Worm (Caenorhabditis elegans) whole organism, young adult: ENCODE results near the gene VZK822L.2.

Source experiments
- F10E7.11 ChIP-seq: sonication (generic microtip); optimal IDR thresholded peaks from 2 replicates; lab custom pipeline; 2017; ENCODE audit warnings: mild to moderate bottlenecking, missing genetic modification characterization, moderate library complexity, missing compliant biosample characterization
- F22D6.2 ChIP-seq: sonication (generic microtip); optimal IDR thresholded peaks from 2 replicates; lab custom pipeline; 2016; ENCODE audit warnings: mild to moderate bottlenecking, missing genetic modification characterization, missing compliant biosample characterization
- F39B2.1 ChIP-seq: fragments of 200-800 bp; sonication (Bioruptor generic); IDR thresholded peaks from 2 replicates; pipeline ENCODE4 v1.3.6; 2022; ENCODE audit warnings: missing genetic modification reagents, missing genetic modification characterization, missing compliant biosample characterization
- K11D2.4 ChIP-seq: fragments of 200-800 bp; sonication (Bioruptor generic); IDR thresholded peaks from 2 replicates; pipeline ENCODE4 v1.3.6; 2022; ENCODE audit warnings: missing genetic modification reagents, missing genetic modification characterization, missing compliant biosample characterization
- K12H6.12 ChIP-seq: fragments of 200-800 bp; sonication (Bioruptor generic); optimal IDR thresholded peaks from 2 replicates; lab custom pipeline; 2018; ENCODE audit warnings: mild to moderate bottlenecking, missing genetic modification characterization, missing compliant biosample characterization
- T26A5.8 ChIP-seq: sonication (generic microtip); optimal IDR thresholded peaks from 2 replicates; lab custom pipeline; 2016; ENCODE audit warnings: missing genetic modification characterization, missing compliant biosample characterization
- Y56A3A.18 ChIP-seq: fragments of 200-800 bp; sonication (Bioruptor generic); IDR thresholded peaks from 2 replicates; pipeline ENCODE4 v1.3.6; 2022; ENCODE audit warnings: missing genetic modification reagents, missing genetic modification characterization, missing compliant biosample characterization
- Y67H2A.10 ChIP-seq: fragments of 200-800 bp; sonication (Bioruptor generic); conservative IDR thresholded peaks from 2 replicates; pipeline ENCODE4 v1.3.6; 2022; ENCODE audit warnings: missing genetic modification reagents, missing genetic modification characterization, missing compliant biosample characterization
- Y79H2A.3 ChIP-seq: fragments of 200-800 bp; sonication (Bioruptor generic); conservative IDR thresholded peaks from 2 replicates; pipeline ENCODE4 v1.3.6; 2022; ENCODE audit warnings: missing genetic modification reagents, missing genetic modification characterization, missing compliant biosample characterization
- Y95B8A.8 ChIP-seq: fragments of 200-800 bp; sonication (Bioruptor generic); IDR thresholded peaks from 2 replicates; pipeline ENCODE4 v1.3.6; 2022; ENCODE audit warnings: missing genetic modification reagents, missing genetic modification characterization, missing compliant biosample characterization
- akir-1 ChIP-seq: fragments of 200-800 bp; sonication (Bioruptor generic); optimal IDR thresholded peaks from 2 replicates; lab custom pipeline; 2018; ENCODE audit warnings: mild to moderate bottlenecking, missing genetic modification characterization, moderate library complexity, missing compliant biosample characterization
- aptf-3 ChIP-seq: fragments of 200-800 bp; sonication (Bioruptor generic); IDR thresholded peaks from 2 replicates; pipeline ENCODE4 v1.3.6; 2022; ENCODE audit warnings: missing genetic modification characterization, missing compliant biosample characterization
- atf-7 ChIP-seq: sonication (generic microtip); optimal IDR thresholded peaks from 2 replicates; lab custom pipeline; 2017; ENCODE audit warnings: mild to moderate bottlenecking, missing genetic modification characterization, missing compliant biosample characterization
- attf-6 ChIP-seq: fragments of 200-800 bp; sonication (Bioruptor generic); IDR thresholded peaks from 2 replicates; pipeline ENCODE4 v1.3.6; 2022; ENCODE audit warnings: missing genetic modification reagents, missing genetic modification characterization, missing compliant biosample characterization
- bed-1 ChIP-seq: fragments of 200-800 bp; sonication (Bioruptor generic); IDR thresholded peaks from 2 replicates; pipeline ENCODE4 v1.3.6; 2022; ENCODE audit warnings: missing genetic modification reagents, missing genetic modification characterization, missing compliant biosample characterization
- cebp-2 ChIP-seq: fragments of 200-800 bp; sonication (Bioruptor generic); IDR thresholded peaks from 2 replicates; pipeline ENCODE4 v1.3.6; 2022; ENCODE audit warnings: missing genetic modification characterization, missing compliant biosample characterization
- ceh-100 ChIP-seq: fragments of 200-800 bp; sonication (Bioruptor generic); IDR thresholded peaks from 2 replicates; pipeline ENCODE4 v1.3.6; 2022; ENCODE audit warnings: missing genetic modification reagents, missing genetic modification characterization, missing compliant biosample characterization
- ceh-40 ChIP-seq: fragments of 200-800 bp; sonication (Bioruptor generic); IDR thresholded peaks from 2 replicates; pipeline ENCODE4 v1.3.6; 2022; ENCODE audit warnings: missing genetic modification characterization, missing compliant biosample characterization
- ceh-79 ChIP-seq: sonication (generic microtip); optimal IDR thresholded peaks from 2 replicates; lab custom pipeline; 2017; ENCODE audit warnings: mild to moderate bottlenecking, missing genetic modification characterization, missing compliant biosample characterization
- chd-7 ChIP-seq: sonication (generic microtip); optimal IDR thresholded peaks from 2 replicates; lab custom pipeline; 2016; ENCODE audit warnings: mild to moderate bottlenecking, missing genetic modification characterization, moderate library complexity, missing compliant biosample characterization
- die-1 ChIP-seq: sonication (generic microtip); optimal IDR thresholded peaks from 2 replicates; lab custom pipeline; 2016; ENCODE audit warnings: missing genotype, mild to moderate bottlenecking, missing genetic modification characterization, missing compliant biosample characterization
- dox-1 ChIP-seq: fragments of 200-800 bp; sonication (Bioruptor generic); IDR thresholded peaks from 2 replicates; pipeline ENCODE4 v1.3.6; 2022; ENCODE audit warnings: missing genetic modification reagents, missing genetic modification characterization, missing compliant biosample characterization
- egl-18 ChIP-seq: fragments of 200-800 bp; sonication (Bioruptor generic); IDR thresholded peaks from 2 replicates; pipeline ENCODE4 v1.3.6; 2022; ENCODE audit warnings: missing genetic modification reagents, missing genetic modification characterization, missing compliant biosample characterization
- fkh-3 ChIP-seq: sonication (generic microtip); optimal IDR thresholded peaks from 2 replicates; lab custom pipeline; 2016; ENCODE audit warnings: mild to moderate bottlenecking, missing genetic modification characterization, missing compliant biosample characterization
- him-1 ChIP-seq: sonication (generic microtip); optimal IDR thresholded peaks from 2 replicates; lab custom pipeline; 2016; ENCODE audit warnings: missing genotype, missing genetic modification reagents, missing genetic modification characterization, missing compliant biosample characterization
- hlh-26 ChIP-seq: fragments of 200-800 bp; sonication (Bioruptor generic); conservative IDR thresholded peaks from 2 replicates; pipeline ENCODE4 v1.3.6; 2022; ENCODE audit warnings: missing genetic modification reagents, missing genetic modification characterization, missing compliant biosample characterization
- hmg-1.2 ChIP-seq: fragments of 200-800 bp; sonication (Bioruptor generic); IDR thresholded peaks from 2 replicates; pipeline ENCODE4 v1.3.6; 2022; ENCODE audit warnings: missing genetic modification reagents, missing genetic modification characterization, missing compliant biosample characterization
- hrde-1 ChIP-seq: sonication (generic microtip); optimal IDR thresholded peaks from 2 replicates; lab custom pipeline; 2016; ENCODE audit warnings: missing genetic modification characterization, mild to moderate bottlenecking, missing compliant biosample characterization, moderate library complexity, missing genotype, missing genetic modification reagents, borderline replicate concordance
- let-526 ChIP-seq: fragments of 200-800 bp; sonication (Bioruptor generic); IDR thresholded peaks from 2 replicates; pipeline ENCODE4 v1.3.6; 2022; ENCODE audit warnings: missing genetic modification reagents, missing genetic modification characterization, missing compliant biosample characterization
- madf-10 ChIP-seq: sonication (generic microtip); optimal IDR thresholded peaks from 2 replicates; lab custom pipeline; 2016; ENCODE audit warnings: mild to moderate bottlenecking, missing genetic modification characterization, missing compliant biosample characterization
- madf-3 ChIP-seq: fragments of 200-800 bp; sonication (Bioruptor generic); IDR thresholded peaks from 2 replicates; pipeline ENCODE4 v1.3.6; 2022; ENCODE audit warnings: missing genetic modification reagents, missing genetic modification characterization, missing compliant biosample characterization
- mel-28 ChIP-seq: sonication (generic microtip); optimal IDR thresholded peaks from 2 replicates; lab custom pipeline; 2016; ENCODE audit warnings: borderline replicate concordance, mild to moderate bottlenecking, missing genetic modification characterization, missing compliant biosample characterization
- mes-4 ChIP-seq: sonication (generic microtip); optimal IDR thresholded peaks from 2 replicates; lab custom pipeline; 2016; ENCODE audit warnings: missing genotype, missing genetic modification characterization, missing compliant biosample characterization
- nfya-1 ChIP-seq: sonication (generic microtip); optimal IDR thresholded peaks from 2 replicates; lab custom pipeline; 2017; ENCODE audit warnings: antibody characterized with exemption, missing compliant biosample characterization, missing genetic modification characterization, borderline replicate concordance; ENCODE audit not compliant: insufficient read depth
- nhr-27 ChIP-seq: fragments of 200-800 bp; sonication (Bioruptor generic); optimal IDR thresholded peaks from 2 replicates; lab custom pipeline; 2018; ENCODE audit warnings: mild to moderate bottlenecking, missing genetic modification characterization, moderate library complexity, missing compliant biosample characterization
- nhr-80 ChIP-seq: sonication (generic microtip); optimal IDR thresholded peaks from 2 replicates; lab custom pipeline; 2016; ENCODE audit warnings: missing genetic modification characterization, missing compliant biosample characterization
- pbrm-1 ChIP-seq: fragments of 200-800 bp; sonication (Bioruptor generic); IDR thresholded peaks from 2 replicates; pipeline ENCODE4 v1.3.6; 2022; ENCODE audit warnings: missing genetic modification reagents, missing genetic modification characterization, missing compliant biosample characterization
- pha-4 ChIP-seq: fragments of 150-350 bp; sonication (generic microtip); optimal IDR thresholded peaks from 2 replicates; lab custom pipeline; 2014; ENCODE audit warnings: missing biosample characterization, missing genetic modification reagents, missing genetic modification characterization
- rcor-1 ChIP-seq: fragments of 200-800 bp; sonication (Bioruptor generic); IDR thresholded peaks from 2 replicates; pipeline ENCODE4 v1.3.6; 2022; ENCODE audit warnings: missing genetic modification reagents, missing genetic modification characterization, missing compliant biosample characterization
- rec-8 ChIP-seq, 2 experiments: sonication (generic microtip); optimal IDR thresholded peaks; 2 replicates each; lab custom pipeline; 2016; ENCODE audit warnings: mild to moderate bottlenecking in 2 of 2, missing genetic modification characterization in 2 of 2, missing genetic modification reagents in 2 of 2, missing genotype in 2 of 2, missing biosample characterization in 1 of 2, missing compliant biosample characterization in 1 of 2, moderate library complexity in 1 of 2
- snpc-4 ChIP-seq, 5 experiments: fragments of 150-350 bp in 1 of 5; sonication (generic microtip) in 4 of 5; optimal IDR thresholded peaks; 2 replicates each; lab custom pipeline; 2014 to 2018; ENCODE audit warnings: missing genetic modification characterization in 5 of 5, missing biosample characterization in 3 of 5, antibody characterized with exemption in 2 of 5, mild to moderate bottlenecking in 2 of 5, missing compliant biosample characterization in 2 of 5, missing genotype in 2 of 5, moderate library complexity in 2 of 5, missing genetic modification reagents in 1 of 5
- somi-1 ChIP-seq: fragments of 200-800 bp; sonication (Bioruptor generic); optimal IDR thresholded peaks from 2 replicates; lab custom pipeline; 2018; ENCODE audit warnings: mild to moderate bottlenecking, missing genetic modification characterization, missing compliant biosample characterization
- tbx-9 ChIP-seq: sonication (generic microtip); optimal IDR thresholded peaks from 2 replicates; lab custom pipeline; 2016; ENCODE audit warnings: borderline replicate concordance, missing genetic modification characterization, inconsistent platforms, missing compliant biosample characterization
- tlf-1 ChIP-seq: fragments of 200-800 bp; sonication (Bioruptor generic); optimal IDR thresholded peaks from 2 replicates; lab custom pipeline; 2018; ENCODE audit warnings: mild to moderate bottlenecking, missing genetic modification characterization, missing compliant biosample characterization
- unc-62 ChIP-seq: fragments of 150-350 bp; optimal IDR thresholded peaks from 2 replicates; lab custom pipeline; 2014; ENCODE audit warnings: missing biosample characterization, missing genetic modification reagents, missing genetic modification characterization
- xnd-1 ChIP-seq: sonication (generic microtip); optimal IDR thresholded peaks from 2 replicates; lab custom pipeline; 2016; ENCODE audit warnings: missing genotype, missing genetic modification reagents, missing genetic modification characterization, missing compliant biosample characterization
- zfh-2 ChIP-seq: fragments of 200-800 bp; sonication (Bioruptor generic); conservative IDR thresholded peaks from 2 replicates; pipeline ENCODE4 v1.3.6; 2022; ENCODE audit warnings: missing genetic modification reagents, missing genetic modification characterization, missing compliant biosample characterization
- ztf-22 ChIP-seq: fragments of 200-800 bp; sonication (Bioruptor generic); optimal IDR thresholded peaks from 2 replicates; lab custom pipeline; 2018; ENCODE audit warnings: mild to moderate bottlenecking, missing genetic modification characterization, moderate library complexity, missing compliant biosample characterization

The VZK822L.2 gene

ce11 chrIV:11955592-11955991, 43.8 kb downstream of the VZK822L.2 start:
- no peak for TF ChIP-seq aptf-3 (GFP tag; lab: Robert Waterston, UW)
- no peak for TF ChIP-seq nhr-27 (tag; lab: Kevin White, UChicago)
- TF ChIP-seq attf-6 (GFP tag; lab: Robert Waterston, UW): peak; percentile 51; the same call in 1 of the 2 replicates
- TF ChIP-seq Y67H2A.10 (GFP tag; lab: Robert Waterston, UW): no peak
- TF ChIP-seq pha-4 (tag; lab: Kevin White, UChicago): peak; percentile 71
- TF ChIP-seq hrde-1 (tag; lab: Kevin White, UChicago): peak; percentile 16
- TF ChIP-seq ceh-40 (GFP tag; lab: Robert Waterston, UW): 0 out of 2 replicates have a peak, but pooled peaks have one; percentile 15
- no peak for TF ChIP-seq unc-62
- no peak for TF ChIP-seq snpc-4 (GFP tag; optimal IDR thresholded peaks at IDR 0.05; lab: Kevin White, UChicago)
- TF ChIP-seq snpc-4 (tag; optimal IDR thresholded peaks at IDR 0.05; lab: Kevin White, UChicago): peak in 1 of 4 experiments; percentile 34
- no peak for TF ChIP-seq ceh-100 (GFP tag; lab: Robert Waterston, UW)
- peak; percentile 26; the same call in 1 of the 2 replicates for TF ChIP-seq hmg-1.2 (GFP tag; lab: Robert Waterston, UW)
- peak; percentile 64 for TF ChIP-seq tlf-1
- TF ChIP-seq ztf-22 (GFP tag; lab: Kevin White, UChicago): peak; percentile 71
- no peak for TF ChIP-seq egl-18 (GFP tag; lab: Robert Waterston, UW)
- TF ChIP-seq akir-1 (GFP tag; lab: Kevin White, UChicago): no peak
- TF ChIP-seq fkh-3 (tag; lab: Kevin White, UChicago): no peak
- peak; percentile 92 for TF ChIP-seq atf-7 (tag; lab: Kevin White, UChicago)
- TF ChIP-seq dox-1: peak; percentile 21; the same call in 1 of the 2 replicates
- TF ChIP-seq ceh-79 (tag; lab: Kevin White, UChicago): no peak
- no peak for TF ChIP-seq F10E7.11
- no peak for TF ChIP-seq F39B2.1 (GFP tag; lab: Robert Waterston, UW)
- TF ChIP-seq madf-10: peak; percentile 70
- TF ChIP-seq rcor-1 (GFP tag; lab: Robert Waterston, UW): 0 out of 2 replicates have a peak, but pooled peaks have one; percentile 16
- TF ChIP-seq somi-1 (GFP tag; lab: Kevin White, UChicago): no peak
- TF ChIP-seq cebp-2 (GFP tag; lab: Robert Waterston, UW): no peak
- peak; percentile 44; the same call in 1 of the 2 replicates for TF ChIP-seq pbrm-1
- TF ChIP-seq zfh-2 (GFP tag; lab: Robert Waterston, UW): no peak
- 0 out of 2 replicates have a peak, but pooled peaks have one; percentile 54 for TF ChIP-seq Y79H2A.3
- TF ChIP-seq tbx-9 (tag; lab: Kevin White, UChicago): no peak
- peak; percentile 79 for TF ChIP-seq chd-7 (tag; lab: Kevin White, UChicago)
- TF ChIP-seq die-1: peak; percentile 28
- TF ChIP-seq F22D6.2 (tag; lab: Kevin White, UChicago): no peak
- no peak for TF ChIP-seq bed-1 (GFP tag; lab: Robert Waterston, UW)
- TF ChIP-seq K11D2.4 (GFP tag; lab: Robert Waterston, UW): 0 out of 2 replicates have a peak, but pooled peaks have one; percentile 22
- peak; percentile 95 for TF ChIP-seq nhr-80 (tag; lab: Kevin White, UChicago)
- TF ChIP-seq mes-4: no peak
- no peak for TF ChIP-seq rec-8 (tag; optimal IDR thresholded peaks at IDR 0.05; lab: Kevin White, UChicago)
- TF ChIP-seq let-526 (GFP tag; lab: Robert Waterston, UW): no peak
- no peak for TF ChIP-seq Y95B8A.8 (GFP tag; lab: Robert Waterston, UW)
- TF ChIP-seq K12H6.12 (tag; lab: Kevin White, UChicago): no peak
- TF ChIP-seq hlh-26 (GFP tag; lab: Robert Waterston, UW): no peak
- TF ChIP-seq xnd-1 (tag; lab: Kevin White, UChicago): no peak
- no peak for TF ChIP-seq him-1 (tag; lab: Kevin White, UChicago)
- TF ChIP-seq mel-28 (tag; lab: Kevin White, UChicago): no peak
- TF ChIP-seq nfya-1: no peak
- TF ChIP-seq T26A5.8 (tag; lab: Kevin White, UChicago): peak; percentile 23
- peak; percentile 67; the same call in 1 of the 2 replicates for TF ChIP-seq madf-3 (GFP tag; lab: Robert Waterston, UW)
- peak; percentile 67 for TF ChIP-seq Y56A3A.18 (GFP tag; lab: Robert Waterston, UW)
